Worm (Caenorhabditis elegans): ENCODE results near the gene cyp-33C4.

Gene cyp-33C4

ce11 chrV:2235848-2236247, at the start of gene cyp-33C4:
TSS of gene cyp-33C4 (plus strand) at chrV:2236140.
- peak; percentile 33 for TF ChIP-seq nhr-47 (tag; optimal IDR thresholded peaks at IDR 0.05)
- TF ChIP-seq ama-1 (optimal IDR thresholded peaks at IDR 0.05): no peak
- TF ChIP-seq dpl-1 (GFP tag; optimal IDR thresholded peaks at IDR 0.05): peak in 1 of 3 experiments; percentile 26
- peak in 1 of 3 experiments; percentile 20 for TF ChIP-seq ceh-82 (tag; optimal IDR thresholded peaks at IDR 0.05)
- peak; percentile 55 for TF ChIP-seq fkh-8 (tag; optimal IDR thresholded peaks at IDR 0.05)
- peak in 1 of 2 experiments; percentile 35 for TF ChIP-seq lin-35 (GFP tag; optimal IDR thresholded peaks at IDR 0.05)
- TF ChIP-seq snu-23 (GFP tag; optimal IDR thresholded peaks at IDR 0.05): peak; percentile 60
- peak; percentile 13 for TF ChIP-seq mep-1 (tag; optimal IDR thresholded peaks at IDR 0.05)
- TF ChIP-seq nhr-20 (tag; optimal IDR thresholded peaks at IDR 0.05): peak; percentile 86
- TF ChIP-seq skn-1 (tag; optimal IDR thresholded peaks at IDR 0.05): no peak
- TF ChIP-seq sup-37 (GFP tag; optimal IDR thresholded peaks at IDR 0.05): no peak
- no peak for TF ChIP-seq vab-15 (tag; optimal IDR thresholded peaks at IDR 0.05)
- no peak for TF ChIP-seq unc-86 (tag; optimal IDR thresholded peaks at IDR 0.05)
- TF ChIP-seq elt-2 (tag; optimal IDR thresholded peaks at IDR 0.05): peak; percentile 18
- peak; percentile 34 for TF ChIP-seq swsn-7 (tag; optimal IDR thresholded peaks at IDR 0.05)
- TF ChIP-seq ceh-63 (GFP tag; optimal IDR thresholded peaks at IDR 0.05): no peak
- TF ChIP-seq blmp-1 (tag; optimal IDR thresholded peaks at IDR 0.05): peak; percentile 80
- peak in 1 of 2 experiments; percentile 42 for TF ChIP-seq lsy-2 (tag; optimal IDR thresholded peaks at IDR 0.05)
- peak; percentile 26 to 48 for TF ChIP-seq efl-1 (optimal IDR thresholded peaks at IDR 0.05)
- peak; percentile 13 to 82 for TF ChIP-seq efl-1 (GFP tag; optimal IDR thresholded peaks at IDR 0.05 in 1 of 2)
- peak; percentile 58 for TF ChIP-seq nhr-71 (tag; optimal IDR thresholded peaks at IDR 0.05)
- TF ChIP-seq nhr-19 (GFP tag; conservative IDR thresholded peaks at IDR 0.05): no peak; the same call in 1 of the 2 replicates

- no peak for TF ChIP-seq C34B4.2 (tag; optimal IDR thresholded peaks at IDR 0.05)
- TF ChIP-seq F16B12.6 (tag; optimal IDR thresholded peaks at IDR 0.05): no peak
- TF ChIP-seq elt-2 (tag; optimal IDR thresholded peaks at IDR 0.05): no peak
- no peak for TF ChIP-seq elt-3 (tag; optimal IDR thresholded peaks at IDR 0.05)
- no peak for TF ChIP-seq nhr-28 (tag; optimal IDR thresholded peaks at IDR 0.05)
- no peak for TF ChIP-seq fkh-4 (tag; optimal IDR thresholded peaks at IDR 0.05; ENCODE audit: borderline replicate concordance)
- TF ChIP-seq lir-3 (tag; optimal IDR thresholded peaks at IDR 0.05; ENCODE audit: poor library complexity): no peak
- TF ChIP-seq Y116A8C.19 (tag; optimal IDR thresholded peaks at IDR 0.05; ENCODE audit: borderline replicate concordance): no peak
- TF ChIP-seq ceh-82 (tag; optimal IDR thresholded peaks at IDR 0.05): no peak
- no peak for TF ChIP-seq efl-3 (GFP tag; optimal IDR thresholded peaks at IDR 0.05)
- TF ChIP-seq mef-2 (tag; optimal IDR thresholded peaks at IDR 0.05): no peak
- no peak for TF ChIP-seq irx-1 (tag; optimal IDR thresholded peaks at IDR 0.05)
- no peak for TF ChIP-seq unc-86 (tag; optimal IDR thresholded peaks at IDR 0.05)
Measured at ce11 chrV:2187864-2188345, 48.0 kb upstream of the cyp-33C4 start, which contains the start of gene Y5H2B.3. TSS of gene Y5H2B.3 (plus strand) at chrV:2188295.

DNA sequence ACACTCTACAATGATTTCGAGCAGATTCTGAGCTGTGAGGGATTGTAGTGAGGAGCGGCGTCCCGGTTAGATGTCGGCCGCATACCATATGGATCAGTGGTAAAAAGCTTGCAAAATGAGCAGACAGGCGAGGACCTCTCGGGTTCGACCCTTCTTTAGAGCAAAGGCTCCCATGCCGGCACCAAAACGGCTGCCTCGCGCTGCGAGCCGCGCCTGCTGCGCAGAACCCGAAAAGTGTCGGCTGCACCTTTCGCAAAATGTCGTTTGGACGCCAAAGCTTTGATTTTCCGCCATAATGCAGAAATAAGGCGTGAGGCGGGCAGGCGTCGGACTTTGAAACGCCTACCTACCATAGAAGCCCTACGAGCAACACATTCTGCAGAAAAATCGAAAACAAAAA, 45.6 kb upstream of the cyp-33C4 start:
- TF ChIP-seq efl-1 (optimal IDR thresholded peaks at IDR 0.05) (no peak), efl-1 (GFP tag; optimal IDR thresholded peaks at IDR 0.05 in 1 of 2) (no peak), lin-14 (GFP tag; optimal IDR thresholded peaks at IDR 0.05) (no peak), ceh-88 (GFP tag; IDR thresholded peaks at IDR 0.05) (no peak)

ce11 chrV:2191122-2191521, 44.8 kb upstream of the cyp-33C4 start, which contains the start of gene srbc-42:
TSS of gene srbc-42 (minus strand) at chrV:2191222.
- TF ChIP-seq unc-62 (GFP tag; optimal IDR thresholded peaks at IDR 0.05): no peak
- no peak for TF ChIP-seq Y116A8C.19 (tag; optimal IDR thresholded peaks at IDR 0.05; ENCODE audit: borderline replicate concordance)
- TF ChIP-seq sox-4 (tag; optimal IDR thresholded peaks at IDR 0.05): no peak
- no peak for TF ChIP-seq fkh-4 (tag; optimal IDR thresholded peaks at IDR 0.05; ENCODE audit: borderline replicate concordance)
- no peak for TF ChIP-seq blmp-1 (tag; optimal IDR thresholded peaks at IDR 0.05)
- no peak for TF ChIP-seq nhr-28 (tag; optimal IDR thresholded peaks at IDR 0.05)
- TF ChIP-seq nhr-76 (tag; optimal IDR thresholded peaks at IDR 0.05): no peak
